Fruit fly (Drosophila melanogaster): Measurements from ENCODE around the gene CG12493.
A peak's percentile ranks its signal among the peaks of the same experiment; 100 is the strongest.

CG12493 gene

dm6 chr3L:4747119-4747851 is 6.3 kb downstream of the CG12493 start (continued):
- TF ChIP-seq esn (GFP tag; optimal IDR thresholded peaks at IDR 0.05) (no peak), Ets96B (tag; optimal IDR thresholded peaks at IDR 0.05) (peak; percentile 66), CG7368 (GFP tag; optimal IDR thresholded peaks at IDR 0.05) (no peak), Eip78C (GFP tag) (peak; percentile 86), svp (GFP tag) (peak; percentile 42), Smox (GFP tag; optimal IDR thresholded peaks at IDR 0.05) (no peak), Sox15 (GFP tag; optimal IDR thresholded peaks at IDR 0.05) (no peak), dsx (GFP tag; optimal IDR thresholded peaks at IDR 0.05; ENCODE audit: poor library complexity, severe bottlenecking) (no peak), eg (GFP tag; IDR thresholded peaks at IDR 0.05) (no peak), ss (GFP tag; optimal IDR thresholded peaks at IDR 0.05) (peak; percentile 31 to 45), CG11902 (GFP tag; optimal IDR thresholded peaks at IDR 0.05) (no peak), CG11294 (GFP tag; IDR thresholded peaks at IDR 0.05) (no peak), net (GFP tag; optimal IDR thresholded peaks at IDR 0.05) (no peak), CG11762 (GFP tag; optimal IDR thresholded peaks at IDR 0.05; ENCODE audit: insufficient read depth) (peak; percentile 4), CG8119 (GFP tag; IDR thresholded peaks at IDR 0.05) (0 out of 3 replicates have a peak, but pooled peaks have one; percentile 27), CG9139 (GFP tag; optimal IDR thresholded peaks at IDR 0.05) (no peak), CG8632 (GFP tag; optimal IDR thresholded peaks at IDR 0.05) (no peak), Lpt (GFP tag; optimal IDR thresholded peaks at IDR 0.05) (no peak), salr (GFP tag; optimal IDR thresholded peaks at IDR 0.05) (peak in 1 of 2 experiments; percentile 53), Hr39 (GFP tag; optimal IDR thresholded peaks at IDR 0.05) (no peak)

DNA sequence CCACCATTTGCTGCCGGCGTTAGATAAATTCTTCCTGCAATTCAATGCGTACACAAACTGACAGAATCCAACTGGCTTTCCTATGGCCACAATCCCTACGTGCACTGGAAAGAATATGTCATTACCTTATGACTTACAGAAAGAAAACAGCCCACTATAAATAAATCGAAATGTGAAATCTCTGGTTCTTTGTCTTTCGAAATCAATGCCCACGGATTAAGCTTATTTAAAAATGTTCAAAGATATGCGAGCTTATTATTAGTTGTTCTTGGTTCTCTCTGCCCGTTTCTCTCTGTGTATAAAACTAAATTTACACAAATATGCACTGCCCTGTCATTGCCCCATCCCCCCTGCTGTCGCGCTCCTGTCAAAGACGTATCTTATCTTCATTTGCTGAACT is 8.4 kb downstream of the CG12493 start:
- peak; percentile 51 for TF ChIP-seq OdsH (GFP tag; optimal IDR thresholded peaks at IDR 0.05)
- peak; percentile 62; the same call in 2 of the 3 replicates for TF ChIP-seq CG6163 (GFP tag; IDR thresholded peaks at IDR 0.05)
- TF ChIP-seq CG34406 (GFP tag; optimal IDR thresholded peaks at IDR 0.05): no peak
- peak; percentile 38 for TF ChIP-seq Sox14 (GFP tag; optimal IDR thresholded peaks at IDR 0.05)
- no peak for TF ChIP-seq cyc (GFP tag; optimal IDR thresholded peaks at IDR 0.05)
- no peak for TF ChIP-seq CG1621 (tag; optimal IDR thresholded peaks at IDR 0.05)
- no peak for TF ChIP-seq eg (GFP tag; IDR thresholded peaks at IDR 0.05)
- no peak for TF ChIP-seq esn (GFP tag; optimal IDR thresholded peaks at IDR 0.05)
- no peak for TF ChIP-seq Ets21C (GFP tag; optimal IDR thresholded peaks at IDR 0.05)
- no peak for TF ChIP-seq Hr38 (GFP tag; optimal IDR thresholded peaks at IDR 0.05)
- no peak for TF ChIP-seq Blimp-1 (GFP tag; optimal IDR thresholded peaks at IDR 0.05)
- TF ChIP-seq acj6 (GFP tag; optimal IDR thresholded peaks at IDR 0.05): peak; percentile 29
- TF ChIP-seq spab (GFP tag; optimal IDR thresholded peaks at IDR 0.05): no peak
- peak in 1 of 2 experiments; percentile 59 for TF ChIP-seq salr (GFP tag; optimal IDR thresholded peaks at IDR 0.05)
- TF ChIP-seq achi (GFP tag; optimal IDR thresholded peaks at IDR 0.05): peak; percentile 28
- TF ChIP-seq CG32006 (GFP tag; optimal IDR thresholded peaks at IDR 0.05): peak; percentile 54
- peak; percentile 42; the same call in 1 of the 3 replicates for TF ChIP-seq CG8119 (GFP tag; IDR thresholded peaks at IDR 0.05)
- TF ChIP-seq Eip78C (GFP tag): peak; percentile 81
- TF ChIP-seq Sox15 (GFP tag; optimal IDR thresholded peaks at IDR 0.05): no peak
- TF ChIP-seq CG11762 (GFP tag; optimal IDR thresholded peaks at IDR 0.05; ENCODE audit: insufficient read depth): no peak
- TF ChIP-seq Ets96B (tag; optimal IDR thresholded peaks at IDR 0.05): no peak
- TF ChIP-seq Eip75B (GFP tag; optimal IDR thresholded peaks at IDR 0.05): no peak
- TF ChIP-seq CG3919 (GFP tag; optimal IDR thresholded peaks at IDR 0.05): peak; percentile 46
- TF ChIP-seq CG10631 (GFP tag; optimal IDR thresholded peaks at IDR 0.05): peak; percentile 44
- peak; percentile 23 for TF ChIP-seq pdm3 (GFP tag; optimal IDR thresholded peaks at IDR 0.05)
- TF ChIP-seq vri (GFP tag; optimal IDR thresholded peaks at IDR 0.05): no peak
- TF ChIP-seq Met (GFP tag; optimal IDR thresholded peaks at IDR 0.05): peak; percentile 6
- TF ChIP-seq CG31627 (GFP tag; optimal IDR thresholded peaks at IDR 0.05): no peak
- TF ChIP-seq svp (GFP tag): peak; percentile 50
- TF ChIP-seq Hr4 (GFP tag; optimal IDR thresholded peaks at IDR 0.05): no peak
- TF ChIP-seq CG6276 (GFP tag; optimal IDR thresholded peaks at IDR 0.05): peak; percentile 15
- peak; percentile 24 for TF ChIP-seq net (GFP tag; optimal IDR thresholded peaks at IDR 0.05)
- no peak for TF ChIP-seq CG6808 (GFP tag; optimal IDR thresholded peaks at IDR 0.05)
- TF ChIP-seq Eip93F (GFP tag; optimal IDR thresholded peaks at IDR 0.05): no peak
- peak; percentile 16 for TF ChIP-seq Lpt (GFP tag; optimal IDR thresholded peaks at IDR 0.05)
- peak; percentile 44; the same call in 1 of the 2 replicates for TF ChIP-seq CG15336 (GFP tag; IDR thresholded peaks at IDR 0.05)
